Fruit fly (Drosophila melanogaster): ENCODE data around the gene Obp22a.

Gene Obp22a

DNA sequence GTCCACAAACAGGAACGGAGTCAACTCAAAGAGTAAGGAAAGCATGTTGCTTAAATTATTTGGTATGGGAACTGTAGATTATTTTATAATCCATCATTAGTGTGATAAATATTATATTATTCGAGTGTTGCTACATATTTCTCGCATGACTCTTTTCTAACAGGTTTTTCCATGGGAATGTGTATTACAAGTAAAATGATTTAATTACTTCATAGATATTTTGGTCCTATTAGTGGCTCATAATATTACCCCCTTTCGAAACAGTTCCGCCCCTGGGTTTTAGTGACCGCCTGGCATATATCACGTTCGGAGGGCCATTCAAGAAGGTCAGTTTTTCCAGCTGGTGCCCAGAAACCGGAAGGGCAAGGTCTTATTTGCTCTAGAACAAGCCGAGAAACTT lies 40.1 kb upstream of the Obp22a start (continued):
- no peak for TF ChIP-seq Opbp (GFP tag; IDR thresholded peaks at IDR 0.05; ENCODE audit: partially characterized antibody)
- no peak for TF ChIP-seq CG2202 (tag; optimal IDR thresholded peaks at IDR 0.05)
- no peak for TF ChIP-seq psq (GFP tag; optimal IDR thresholded peaks at IDR 0.05)
- TF ChIP-seq CG13775 (GFP tag; optimal IDR thresholded peaks at IDR 0.05): no peak
- TF ChIP-seq CG3065 (GFP tag; optimal IDR thresholded peaks at IDR 0.05): no peak
- no peak for TF ChIP-seq crc (GFP tag; optimal IDR thresholded peaks at IDR 0.05)
- TF ChIP-seq CG2875 (GFP tag; optimal IDR thresholded peaks at IDR 0.05): no peak
- no peak for TF ChIP-seq Atf3 (GFP tag; optimal IDR thresholded peaks at IDR 0.05)
- TF ChIP-seq Dip3 (GFP tag; optimal IDR thresholded peaks at IDR 0.05): no peak
- TF ChIP-seq Kr (GFP tag; optimal IDR thresholded peaks at IDR 0.05): no peak
- TF ChIP-seq CG15696 (tag; optimal IDR thresholded peaks at IDR 0.05): peak; percentile 27
- no peak for TF ChIP-seq CG16779 (GFP tag; IDR thresholded peaks at IDR 0.05)
- no peak for TF ChIP-seq cg (GFP tag; optimal IDR thresholded peaks at IDR 0.05)
- TF ChIP-seq Doc2 (GFP tag; IDR thresholded peaks at IDR 0.05): no peak
- TF ChIP-seq jumu (GFP tag; optimal IDR thresholded peaks at IDR 0.05): no peak
- no peak for TF ChIP-seq CG30431 (GFP tag; optimal IDR thresholded peaks at IDR 0.05)
- no peak for TF ChIP-seq slbo (GFP tag; IDR thresholded peaks at IDR 0.05)
- TF ChIP-seq Nf-YA (GFP tag; IDR thresholded peaks at IDR 0.05): no peak
- TF ChIP-seq CG4820 (GFP tag; optimal IDR thresholded peaks at IDR 0.05): peak; percentile 18
- TF ChIP-seq CrebB (tag; optimal IDR thresholded peaks at IDR 0.05): no peak
- TF ChIP-seq dmrt99B (tag; optimal IDR thresholded peaks at IDR 0.05): peak; percentile 23
- TF ChIP-seq ems (GFP tag; optimal IDR thresholded peaks at IDR 0.05): no peak
- no peak; the same call in 2 of the 3 replicates for TF ChIP-seq ase (GFP tag; IDR thresholded peaks at IDR 0.05)
- peak; percentile 9 for TF ChIP-seq Hsf (GFP tag; optimal IDR thresholded peaks at IDR 0.05)
- TF ChIP-seq salm (tag; optimal IDR thresholded peaks at IDR 0.05): no peak
- no peak for TF ChIP-seq CG34376 (GFP tag; optimal IDR thresholded peaks at IDR 0.05)
- no peak for TF ChIP-seq peb (GFP tag; IDR thresholded peaks at IDR 0.05)
- TF ChIP-seq CG8290 (GFP tag; optimal IDR thresholded peaks at IDR 0.05): no peak
- no peak for TF ChIP-seq CG8290 (tag; optimal IDR thresholded peaks at IDR 0.05)
- TF ChIP-seq tio (GFP tag; optimal IDR thresholded peaks at IDR 0.05): peak; percentile 29
- TF ChIP-seq Vsx1 (GFP tag; optimal IDR thresholded peaks at IDR 0.05): no peak
- no peak for TF ChIP-seq dimm (GFP tag; IDR thresholded peaks at IDR 0.05)
- no peak for TF ChIP-seq kni (GFP tag; optimal IDR thresholded peaks at IDR 0.05)
- 0 out of 2 replicates have a peak, but pooled peaks have one; percentile 23 for TF ChIP-seq Ptx1 (GFP tag; IDR thresholded peaks at IDR 0.05)
- no peak for TF ChIP-seq lov (optimal IDR thresholded peaks at IDR 0.05)
- no peak for TF ChIP-seq lov (GFP tag; IDR thresholded peaks at IDR 0.05)
- peak; percentile 91 for TF ChIP-seq Ets65A (GFP tag)
- no peak for TF ChIP-seq Oaz (GFP tag; IDR thresholded peaks at IDR 0.05)
- no peak for TF ChIP-seq bowl (GFP tag; IDR thresholded peaks at IDR 0.05)
- TF ChIP-seq pita (GFP tag; optimal IDR thresholded peaks at IDR 0.05): no peak
- no peak for TF ChIP-seq CG15479 (GFP tag; optimal IDR thresholded peaks at IDR 0.05)
- TF ChIP-seq NFAT (GFP tag; IDR thresholded peaks at IDR 0.05): no peak
- TF ChIP-seq CG3726 (GFP tag; IDR thresholded peaks at IDR 0.05): no peak
- TF ChIP-seq her (GFP tag; optimal IDR thresholded peaks at IDR 0.05): no peak
- TF ChIP-seq lilli (GFP tag; optimal IDR thresholded peaks at IDR 0.05): no peak
- peak; percentile 64 for TF ChIP-seq nmo (GFP tag; optimal IDR thresholded peaks at IDR 0.05)
- peak; percentile 22 for TF ChIP-seq CG1233 (GFP tag; optimal IDR thresholded peaks at IDR 0.05)
- TF ChIP-seq rib (GFP tag; IDR thresholded peaks at IDR 0.05): no peak
- peak; percentile 53 for TF ChIP-seq CG2678 (tag; optimal IDR thresholded peaks at IDR 0.05)
- TF ChIP-seq HmgD (GFP tag; optimal IDR thresholded peaks at IDR 0.05): no peak
- TF ChIP-seq CG1647 (GFP tag; optimal IDR thresholded peaks at IDR 0.05): no peak
- TF ChIP-seq Spps (tag; optimal IDR thresholded peaks at IDR 0.05): no peak
- TF ChIP-seq CG4360 (GFP tag; IDR thresholded peaks at IDR 0.05): no peak
- no peak for TF ChIP-seq CG17912 (GFP tag; optimal IDR thresholded peaks at IDR 0.05)

All from whole organism, embryonic.